Worm (Caenorhabditis elegans): Measurements from ENCODE around the gene C06E1.11.

Gene C06E1.11

ce11 chrIII:8656957-8657356 is 40.5 kb upstream of the C06E1.11 start (continued):
- TF ChIP-seq sma-9 (GFP tag; optimal IDR thresholded peaks at IDR 0.05): peak; percentile 90
- no peak for TF ChIP-seq sma-9 (tag; optimal IDR thresholded peaks at IDR 0.05)
- no peak for TF ChIP-seq elt-3 (tag; optimal IDR thresholded peaks at IDR 0.05)

ce11 chrIII:8656055-8656454 is 39.6 kb upstream of the C06E1.11 start:
- TF ChIP-seq Y55F3AM.14 (GFP tag; optimal IDR thresholded peaks at IDR 0.05) (no peak), crh-2 (tag; optimal IDR thresholded peaks at IDR 0.05) (peak; percentile 71)

- TF ChIP-seq lin-39 (tag; optimal IDR thresholded peaks at IDR 0.05) (no peak), Y55F3AM.14 (GFP tag; optimal IDR thresholded peaks at IDR 0.05) (no peak), lsy-2 (tag; optimal IDR thresholded peaks at IDR 0.05) (no peak), ztf-1 (GFP tag; conservative IDR thresholded peaks at IDR 0.05) (no peak), nhr-25 (tag; optimal IDR thresholded peaks at IDR 0.05) (peak; percentile 55), sma-3 (GFP tag; optimal IDR thresholded peaks at IDR 0.05) (peak; percentile 50), sem-4 (tag; optimal IDR thresholded peaks at IDR 0.05) (no peak), blmp-1 (tag; optimal IDR thresholded peaks at IDR 0.05; ENCODE audit: insufficient read depth) (no peak), gmeb-1 (tag; optimal IDR thresholded peaks at IDR 0.05) (no peak), F13H6.1 (tag; optimal IDR thresholded peaks at IDR 0.05) (peak; percentile 1), zag-1 (tag; optimal IDR thresholded peaks at IDR 0.05) (no peak), fos-1 (tag; optimal IDR thresholded peaks at IDR 0.05) (no peak), ZK546.5 (tag; optimal IDR thresholded peaks at IDR 0.05) (no peak), sma-9 (GFP tag; optimal IDR thresholded peaks at IDR 0.05) (peak; percentile 11), sma-9 (tag; optimal IDR thresholded peaks at IDR 0.05) (no peak), mab-5 (tag; optimal IDR thresholded peaks at IDR 0.05) (no peak), unc-62 (GFP tag; optimal IDR thresholded peaks at IDR 0.05) (no peak)
Observed at ce11 chrIII:8655412-8655811, 38.9 kb upstream of the C06E1.11 start.

ce11 chrIII:8654400-8654980 is 38.0 kb upstream of the C06E1.11 start:
- peak; percentile 56 for TF ChIP-seq sma-9 (GFP tag; optimal IDR thresholded peaks at IDR 0.05)
- TF ChIP-seq sma-9 (tag; optimal IDR thresholded peaks at IDR 0.05): no peak
- TF ChIP-seq lsy-2 (tag; optimal IDR thresholded peaks at IDR 0.05): peak in 1 of 2 experiments; percentile 40
- TF ChIP-seq C34F6.9 (tag; optimal IDR thresholded peaks at IDR 0.05): peak; percentile 25
- no peak for TF ChIP-seq ama-1 (optimal IDR thresholded peaks at IDR 0.05)
- TF ChIP-seq gmeb-1 (tag; optimal IDR thresholded peaks at IDR 0.05): no peak
- no peak for TF ChIP-seq nhr-12 (tag; optimal IDR thresholded peaks at IDR 0.05)
- TF ChIP-seq unc-55 (GFP tag; optimal IDR thresholded peaks at IDR 0.05): peak; percentile 3
- TF ChIP-seq crh-2 (tag; optimal IDR thresholded peaks at IDR 0.05): peak; percentile 65
- peak; percentile 31 for TF ChIP-seq blmp-1 (tag; optimal IDR thresholded peaks at IDR 0.05; ENCODE audit: insufficient read depth)
- TF ChIP-seq sem-4 (tag; optimal IDR thresholded peaks at IDR 0.05): peak; percentile 17
- TF ChIP-seq nhr-129 (tag; optimal IDR thresholded peaks at IDR 0.05): peak; percentile 33
- peak; percentile 12 for TF ChIP-seq lin-13 (GFP tag; optimal IDR thresholded peaks at IDR 0.05)
- TF ChIP-seq F13H6.1 (tag; optimal IDR thresholded peaks at IDR 0.05): peak; percentile 73
- peak; percentile 36 for TF ChIP-seq ztf-4 (tag; optimal IDR thresholded peaks at IDR 0.05)

ce11 chrIII:8653875-8654386 is 37.4 kb upstream of the C06E1.11 start, which contains the start of gene F22B7.9:
Gene F22B7.9, minus strand, starts transcription at chrIII:8653925.
- TF ChIP-seq nhr-237 (tag; optimal IDR thresholded peaks at IDR 0.05): no peak
- TF ChIP-seq nhr-129 (tag; optimal IDR thresholded peaks at IDR 0.05): peak; percentile 73
- TF ChIP-seq ZK546.5 (tag; optimal IDR thresholded peaks at IDR 0.05): no peak
- TF ChIP-seq ama-1 (optimal IDR thresholded peaks at IDR 0.05): peak; percentile 86
- TF ChIP-seq zag-1 (tag; optimal IDR thresholded peaks at IDR 0.05): no peak
- no peak for TF ChIP-seq ceh-82 (tag; optimal IDR thresholded peaks at IDR 0.05)
- no peak for TF ChIP-seq crh-2 (tag; optimal IDR thresholded peaks at IDR 0.05)
- no peak for TF ChIP-seq snpc-4 (tag; optimal IDR thresholded peaks at IDR 0.05)
- TF ChIP-seq unc-39 (tag; optimal IDR thresholded peaks at IDR 0.05): no peak
- TF ChIP-seq fos-1 (tag; optimal IDR thresholded peaks at IDR 0.05): no peak
- no peak for TF ChIP-seq nhr-12 (tag; optimal IDR thresholded peaks at IDR 0.05)
- TF ChIP-seq sma-3 (GFP tag; optimal IDR thresholded peaks at IDR 0.05): peak; percentile 1
- no peak for TF ChIP-seq unc-62 (GFP tag; optimal IDR thresholded peaks at IDR 0.05)
- TF ChIP-seq lin-13 (GFP tag; optimal IDR thresholded peaks at IDR 0.05): no peak
- peak; percentile 56 for TF ChIP-seq sma-9 (GFP tag; optimal IDR thresholded peaks at IDR 0.05)
- TF ChIP-seq sma-9 (tag; optimal IDR thresholded peaks at IDR 0.05): no peak
- no peak for TF ChIP-seq R02D3.7 (tag; optimal IDR thresholded peaks at IDR 0.05)

Data from whole organism, L2 larva.